Worm (Caenorhabditis elegans) whole organism, L1 larva: ENCODE results near the gene Y38H6C.21.
"Not testable (repeated sequence)": the region's sequence is repeated elsewhere in the genome, so short reads cannot be mapped to it uniquely, and the experiment has no call there.

ENCODE experiments used
- C34B4.2 ChIP-seq: sonication (generic microtip); optimal IDR thresholded peaks from 2 replicates; lab custom pipeline; 2017; ENCODE audit warnings: mild to moderate bottlenecking, missing genetic modification characterization, missing compliant biosample characterization
- Y116A8C.19 ChIP-seq: sonication (generic microtip); optimal IDR thresholded peaks from 2 replicates; lab custom pipeline; 2016; ENCODE audit warnings: missing compliant biosample characterization, missing genetic modification characterization, borderline replicate concordance
- alr-1 ChIP-seq: fragments of 200-800 bp; sonication (Bioruptor generic); optimal IDR thresholded peaks from 2 replicates; lab custom pipeline; 2018; ENCODE audit warnings: borderline replicate concordance, mild to moderate bottlenecking, missing genetic modification characterization, missing compliant biosample characterization
- blmp-1 ChIP-seq: fragments of 150-350 bp; optimal IDR thresholded peaks from 2 replicates; lab custom pipeline; 2014; ENCODE audit warnings: missing biosample characterization, missing genetic modification characterization
- ceh-8 ChIP-seq: fragments of 200-800 bp; sonication (Bioruptor generic); optimal IDR thresholded peaks from 2 replicates; lab custom pipeline; 2018; ENCODE audit warnings: mild to moderate bottlenecking, missing genetic modification characterization, moderate library complexity, missing compliant biosample characterization
- ceh-82 ChIP-seq, 3 experiments: fragments of 150-350 bp in 1 of 3; sonication (generic microtip) in 2 of 3; optimal IDR thresholded peaks; 2 replicates each; lab custom pipeline; 2014 to 2017; ENCODE audit warnings: missing biosample characterization in 3 of 3, missing genetic modification characterization in 3 of 3
- ceh-88 ChIP-seq: fragments of 200-800 bp; sonication (Bioruptor generic); IDR thresholded peaks from 2 replicates; pipeline ENCODE4 v1.3.6; 2022; ENCODE audit warnings: missing genetic modification characterization, missing compliant biosample characterization
- efl-1 ChIP-seq, 4 experiments: fragments of 150-350 bp; optimal IDR thresholded peaks in 3 of 4; peaks in 1 of 4; 1 replicate in 1 of 4; 2 replicates in 3 of 4; lab custom pipeline; 2014; ENCODE audit warnings: missing biosample characterization in 2 of 4, missing genetic modification characterization in 2 of 4, missing genetic modification reagents in 2 of 4
- elt-2 ChIP-seq: sonication (generic microtip); optimal IDR thresholded peaks from 2 replicates; lab custom pipeline; 2016; ENCODE audit warnings: missing genetic modification characterization, mild to moderate bottlenecking, inconsistent platforms, missing compliant biosample characterization, missing genetic modification reagents
- elt-3 ChIP-seq, 6 experiments: fragments of 150-350 bp in 1 of 6; sonication (generic microtip); optimal IDR thresholded peaks; 2 replicates each; lab custom pipeline; 2017 to 2018; ENCODE audit warnings: missing biosample characterization in 6 of 6, missing genetic modification characterization in 6 of 6, inconsistent platforms in 1 of 6
- ets-5 ChIP-seq: fragments of 200-800 bp; sonication (Bioruptor generic); IDR thresholded peaks from 2 replicates; pipeline ENCODE4 v1.3.6; 2022; ENCODE audit warnings: missing genetic modification characterization, missing compliant biosample characterization
- fkh-4 ChIP-seq: sonication (generic microtip); optimal IDR thresholded peaks from 2 replicates; lab custom pipeline; 2016; ENCODE audit warnings: missing compliant biosample characterization, missing genetic modification characterization, borderline replicate concordance
- fkh-8 ChIP-seq: sonication (generic microtip); optimal IDR thresholded peaks from 2 replicates; lab custom pipeline; 2016; ENCODE audit warnings: mild to moderate bottlenecking, missing genetic modification characterization, missing compliant biosample characterization
- hpl-2 ChIP-seq: fragments of 150-350 bp; optimal IDR thresholded peaks from 2 replicates; lab custom pipeline; 2014; ENCODE audit warnings: missing biosample characterization, missing genetic modification reagents, missing genetic modification characterization
- lin-39 ChIP-seq: fragments of 150-350 bp; optimal IDR thresholded peaks from 2 replicates; lab custom pipeline; 2014; ENCODE audit warnings: missing biosample characterization, missing genetic modification reagents, missing genetic modification characterization
- lir-3 ChIP-seq: sonication (generic microtip); optimal IDR thresholded peaks from 2 replicates; lab custom pipeline; 2016; ENCODE audit warnings: mild to moderate bottlenecking, missing genetic modification characterization, moderate library complexity, missing compliant biosample characterization; ENCODE audit not compliant: poor library complexity
- mab-9 ChIP-seq: fragments of 200-800 bp; sonication (Bioruptor generic); IDR thresholded peaks from 2 replicates; pipeline ENCODE4 v1.3.6; 2022; ENCODE audit warnings: missing genetic modification reagents, missing genetic modification characterization, missing compliant biosample characterization
- nhr-84 ChIP-seq: sonication (generic microtip); optimal IDR thresholded peaks from 2 replicates; lab custom pipeline; 2017; ENCODE audit warnings: missing biosample characterization, missing genetic modification characterization
- nhr-90 ChIP-seq: sonication (generic microtip); optimal IDR thresholded peaks from 2 replicates; lab custom pipeline; 2016; ENCODE audit warnings: mild to moderate bottlenecking, missing genetic modification characterization, missing compliant biosample characterization; ENCODE audit not compliant: poor library complexity
- pax-3 ChIP-seq: fragments of 200-800 bp; sonication (Bioruptor generic); optimal IDR thresholded peaks from 2 replicates; lab custom pipeline; 2018; ENCODE audit warnings: mild to moderate bottlenecking, missing genetic modification characterization, moderate library complexity, missing compliant biosample characterization
- skn-1 ChIP-seq: fragments of 150-350 bp; optimal IDR thresholded peaks from 2 replicates; lab custom pipeline; 2014; ENCODE audit warnings: missing biosample characterization, missing genetic modification characterization
- snpc-4 ChIP-seq: fragments of 150-350 bp; optimal IDR thresholded peaks from 2 replicates; lab custom pipeline; 2014; ENCODE audit warnings: missing biosample characterization, missing genetic modification characterization
- sup-37 ChIP-seq: fragments of 200-800 bp; sonication (Bioruptor generic); optimal IDR thresholded peaks from 2 replicates; lab custom pipeline; 2018; ENCODE audit warnings: mild to moderate bottlenecking, missing genetic modification characterization, missing compliant biosample characterization
- swsn-7 ChIP-seq: sonication (generic microtip); optimal IDR thresholded peaks from 2 replicates; lab custom pipeline; 2016; ENCODE audit warnings: missing genetic modification characterization, missing compliant biosample characterization
- tlp-1 ChIP-seq: fragments of 150-350 bp; optimal IDR thresholded peaks from 2 replicates; lab custom pipeline; 2014; ENCODE audit warnings: missing biosample characterization, missing genetic modification characterization
- unc-62 ChIP-seq: fragments of 150-350 bp; optimal IDR thresholded peaks from 2 replicates; lab custom pipeline; 2014; ENCODE audit warnings: missing biosample characterization, missing genetic modification reagents, missing genetic modification characterization
- unc-86 ChIP-seq: sonication (generic microtip); optimal IDR thresholded peaks from 2 replicates; lab custom pipeline; 2016; ENCODE audit warnings: missing genetic modification characterization, missing compliant biosample characterization
- xbp-1 ChIP-seq: sonication (generic microtip); optimal IDR thresholded peaks from 2 replicates; lab custom pipeline; 2016; ENCODE audit warnings: missing genetic modification characterization, missing compliant biosample characterization
- zip-4 ChIP-seq: fragments of 200-800 bp; sonication (Bioruptor generic); optimal IDR thresholded peaks from 2 replicates; lab custom pipeline; 2018; ENCODE audit warnings: mild to moderate bottlenecking, missing genetic modification characterization, moderate library complexity, missing compliant biosample characterization

Y38H6C.21 gene

ce11 chrV:20579534-20579933, 24.5 kb upstream of the Y38H6C.21 start, which contains the start of gene F26F2.8:
F26F2.8 (plus strand) TSS chrV:20579546.
- no peak for TF ChIP-seq ceh-82 (tag; optimal IDR thresholded peaks at IDR 0.05; lab: Kevin White, UChicago)
- TF ChIP-seq ets-5 (GFP tag; lab: Robert Waterston, UW), result no peak
- TF ChIP-seq elt-2 (tag; lab: Kevin White, UChicago), result no peak
- TF ChIP-seq lir-3, result no peak
- TF ChIP-seq ceh-88 (GFP tag; lab: Robert Waterston, UW), result no peak
- TF ChIP-seq fkh-4 (tag; lab: Kevin White, UChicago), result no peak
- no peak for TF ChIP-seq efl-1 (optimal IDR thresholded peaks at IDR 0.05; lab: Kevin White, UChicago)
- peak in 1 of 2 experiments; percentile 66 for TF ChIP-seq efl-1 (GFP tag; optimal IDR thresholded peaks at IDR 0.05 in 1 of 2; lab: Kevin White, UChicago)

DNA sequence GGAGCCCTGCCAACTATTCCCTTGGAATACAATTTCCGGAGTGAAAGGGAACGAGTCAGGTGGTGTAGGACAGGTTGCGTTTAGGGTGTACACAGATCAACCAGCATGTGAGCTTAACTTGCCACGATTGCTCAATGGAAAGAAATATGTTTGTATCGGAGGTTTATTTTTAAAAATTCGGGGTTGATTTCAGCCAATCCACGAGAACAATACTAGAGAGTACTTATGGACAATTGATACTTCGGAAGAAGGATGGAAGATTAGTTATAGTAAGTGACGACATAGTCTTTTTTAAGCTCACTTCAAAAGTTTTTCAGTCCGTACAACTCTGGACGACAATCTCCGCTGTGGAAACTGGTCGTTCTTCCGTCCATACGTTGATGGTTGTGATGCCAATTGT, 19.8 kb upstream of the Y38H6C.21 start:
- no peak for TF ChIP-seq unc-62 (GFP tag; lab: Kevin White, UChicago)
- TF ChIP-seq swsn-7 (tag; lab: Kevin White, UChicago), result no peak
- no peak for TF ChIP-seq nhr-90 (tag; lab: Kevin White, UChicago)
- no peak for TF ChIP-seq tlp-1

DNA sequence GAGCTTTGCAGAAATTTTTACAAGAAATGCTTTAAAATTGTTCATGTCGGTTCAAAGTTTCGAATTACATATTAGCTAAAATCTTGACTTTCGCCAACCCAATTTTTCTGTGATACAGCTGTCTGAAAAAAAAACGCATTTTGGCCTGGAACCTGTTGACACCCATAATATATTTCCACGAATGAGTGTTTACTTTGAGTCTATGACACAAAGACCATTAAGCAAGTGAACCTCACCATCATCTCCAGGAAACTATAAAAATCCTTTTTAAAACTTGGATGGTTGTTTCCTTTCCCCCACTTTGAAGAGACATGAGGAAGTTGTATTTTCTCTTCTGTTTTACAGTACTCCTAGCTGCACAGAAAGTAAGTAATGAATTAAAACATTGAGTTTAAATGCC, 19.2 kb upstream of the Y38H6C.21 start, which contains the start of gene clec-263:
Gene clec-263 (plus strand): TSS at position 301 of the 400 bp plus-strand sequence.
- TF ChIP-seq efl-1 (optimal IDR thresholded peaks at IDR 0.05; lab: Kevin White, UChicago), result no peak
- TF ChIP-seq efl-1 (GFP tag; optimal IDR thresholded peaks at IDR 0.05 in 1 of 2; lab: Kevin White, UChicago), result peak in 1 of 2 experiments; percentile 4
- TF ChIP-seq snpc-4 (tag; lab: Kevin White, UChicago), result no peak

- no peak for TF ChIP-seq lin-39 (tag; lab: Kevin White, UChicago)
- TF ChIP-seq skn-1 (tag; lab: Kevin White, UChicago), result no peak
- TF ChIP-seq zip-4 (GFP tag; lab: Kevin White, UChicago), result no peak
- TF ChIP-seq elt-3 (tag; optimal IDR thresholded peaks at IDR 0.05; lab: Kevin White, UChicago), result no peak
- no peak for TF ChIP-seq hpl-2 (GFP tag; lab: Kevin White, UChicago)
- no peak for TF ChIP-seq unc-86
Observed at ce11 chrV:20573392-20573791, 18.3 kb upstream of the Y38H6C.21 start, which contains the start of gene F26F2.5. F26F2.5 (plus strand) TSS chrV:20573692.

- TF ChIP-seq blmp-1 (tag; lab: Kevin White, UChicago); lin-39 (tag; lab: Kevin White, UChicago); Y116A8C.19: not testable (repeated sequence)
Observed at ce11 chrV:20568995-20569394, 13.9 kb upstream of the Y38H6C.21 start, which contains the start of gene F26F2.4. F26F2.4 (plus strand) TSS chrV:20569295.

ce11 chrV:20566454-20566853, 11.4 kb upstream of the Y38H6C.21 start, which contains the start of gene F26F2.3:
F26F2.3 (minus strand) TSS chrV:20566554.
- TF ChIP-seq blmp-1 (tag; lab: Kevin White, UChicago), result no peak
- no peak for TF ChIP-seq hpl-2 (GFP tag; lab: Kevin White, UChicago)
- no peak for TF ChIP-seq alr-1 (tag; lab: Kevin White, UChicago)
- TF ChIP-seq mab-9, result no peak
- TF ChIP-seq pax-3 (tag; lab: Kevin White, UChicago), result no peak
- TF ChIP-seq fkh-8 (tag; lab: Kevin White, UChicago), result no peak
- TF ChIP-seq C34B4.2, result no peak
- TF ChIP-seq lin-39 (tag; lab: Kevin White, UChicago), result no peak
- no peak for TF ChIP-seq sup-37 (GFP tag; lab: Kevin White, UChicago)
- no peak for TF ChIP-seq xbp-1 (tag; lab: Kevin White, UChicago)
- no peak for TF ChIP-seq ceh-8 (GFP tag; lab: Kevin White, UChicago)
- TF ChIP-seq nhr-84 (tag; lab: Kevin White, UChicago), result no peak
